Worm (Caenorhabditis elegans) whole organism, L2 larva: ENCODE measurements around the gene crn-5.

Experiments used
- C34F6.9 ChIP-seq: fragments of 150-350 bp; optimal IDR thresholded peaks from 2 replicates; lab custom pipeline; 2014; ENCODE audit warnings: missing biosample characterization, missing genetic modification characterization
- F13H6.1 ChIP-seq: sonication (generic microtip); optimal IDR thresholded peaks from 2 replicates; lab custom pipeline; 2016; ENCODE audit warnings: missing genetic modification characterization, missing compliant biosample characterization
- R02D3.7 ChIP-seq: fragments of 150-350 bp; optimal IDR thresholded peaks from 2 replicates; lab custom pipeline; 2014; ENCODE audit warnings: missing biosample characterization, missing genetic modification characterization
- Y55F3AM.14 ChIP-seq: fragments of 200-800 bp; sonication (Bioruptor generic); optimal IDR thresholded peaks from 2 replicates; lab custom pipeline; 2018; ENCODE audit warnings: mild to moderate bottlenecking, missing genetic modification characterization, missing compliant biosample characterization
- ZK546.5 ChIP-seq: sonication (generic microtip); optimal IDR thresholded peaks from 2 replicates; lab custom pipeline; 2017; ENCODE audit warnings: missing biosample characterization, missing genetic modification characterization
- alr-1 ChIP-seq: fragments of 150-350 bp; optimal IDR thresholded peaks from 2 replicates; lab custom pipeline; 2014; ENCODE audit warnings: missing biosample characterization, missing genetic modification characterization
- aly-2 ChIP-seq: fragments of 150-350 bp; optimal IDR thresholded peaks from 2 replicates; lab custom pipeline; 2014; ENCODE audit warnings: missing biosample characterization, missing genetic modification characterization
- ama-1 ChIP-seq: fragments of 150-350 bp; optimal IDR thresholded peaks from 2 replicates; lab custom pipeline; 2018; ENCODE audit warnings: inconsistent platforms
- blmp-1 ChIP-seq: sonication (generic microtip); optimal IDR thresholded peaks from 2 replicates; lab custom pipeline; 2017; ENCODE audit warnings: missing genetic modification characterization, mild to moderate bottlenecking, missing compliant biosample characterization, antibody characterized with exemption, moderate library complexity; ENCODE audit not compliant: insufficient read depth
- ceh-16 ChIP-seq: fragments of 150-350 bp; optimal IDR thresholded peaks from 2 replicates; lab custom pipeline; 2014; ENCODE audit warnings: missing biosample characterization, missing genetic modification characterization
- ceh-82 ChIP-seq: fragments of 150-350 bp; optimal IDR thresholded peaks from 2 replicates; lab custom pipeline; 2014; ENCODE audit warnings: missing biosample characterization, missing genetic modification characterization
- crh-2 ChIP-seq: sonication (generic microtip); optimal IDR thresholded peaks from 2 replicates; lab custom pipeline; 2017; ENCODE audit warnings: missing biosample characterization, missing genetic modification characterization
- dmd-4 ChIP-seq: sonication (generic microtip); optimal IDR thresholded peaks from 2 replicates; lab custom pipeline; 2017; ENCODE audit warnings: missing biosample characterization, missing genetic modification characterization
- egl-27 ChIP-seq: sonication (generic microtip); optimal IDR thresholded peaks from 3 replicates; lab custom pipeline; 2017; ENCODE audit warnings: missing biosample characterization, missing genetic modification reagents, missing genetic modification characterization
- elt-1 ChIP-seq: fragments of 150-350 bp; optimal IDR thresholded peaks from 2 replicates; lab custom pipeline; 2014; ENCODE audit warnings: missing biosample characterization, missing genetic modification characterization
- elt-3 ChIP-seq: sonication (generic microtip); optimal IDR thresholded peaks from 2 replicates; lab custom pipeline; 2017; ENCODE audit warnings: missing biosample characterization, missing genetic modification characterization
- fos-1 ChIP-seq: fragments of 150-350 bp; optimal IDR thresholded peaks from 2 replicates; lab custom pipeline; 2014; ENCODE audit warnings: missing biosample characterization, missing genetic modification characterization
- gmeb-1 ChIP-seq: fragments of 150-350 bp; optimal IDR thresholded peaks from 2 replicates; lab custom pipeline; 2014; ENCODE audit warnings: missing biosample characterization, missing genetic modification characterization
- lin-11 ChIP-seq: fragments of 150-350 bp; sonication (generic microtip); optimal IDR thresholded peaks from 2 replicates; lab custom pipeline; 2014; ENCODE audit warnings: missing biosample characterization, missing genetic modification characterization, inconsistent platforms, mixed read lengths
- lin-13 ChIP-seq: fragments of 150-350 bp; optimal IDR thresholded peaks from 2 replicates; lab custom pipeline; 2014; ENCODE audit warnings: missing biosample characterization, missing genetic modification reagents, missing genetic modification characterization
- lin-39 ChIP-seq: fragments of 150-350 bp; optimal IDR thresholded peaks from 2 replicates; lab custom pipeline; 2014; ENCODE audit warnings: missing biosample characterization, missing genetic modification reagents, missing genetic modification characterization
- lsy-2 ChIP-seq, 2 experiments: fragments of 150-350 bp in 1 of 2; sonication (generic microtip) in 1 of 2; optimal IDR thresholded peaks; 2 replicates each; lab custom pipeline; 2014 to 2017; ENCODE audit warnings: missing biosample characterization in 2 of 2, missing genetic modification characterization in 2 of 2
- mab-5 ChIP-seq: fragments of 150-350 bp; optimal IDR thresholded peaks from 2 replicates; lab custom pipeline; 2014; ENCODE audit warnings: missing biosample characterization, missing genetic modification characterization
- mbf-1 ChIP-seq: sonication (generic microtip); optimal IDR thresholded peaks from 2 replicates; lab custom pipeline; 2017; ENCODE audit warnings: missing biosample characterization, missing genetic modification characterization
- mdl-1 ChIP-seq, 2 experiments: fragments of 150-350 bp in 1 of 2; sonication (generic microtip) in 1 of 2; optimal IDR thresholded peaks; 2 replicates each; lab custom pipeline; 2017; ENCODE audit warnings: missing biosample characterization in 2 of 2, missing genetic modification characterization in 2 of 2
- nhr-10 ChIP-seq: sonication (generic microtip); optimal IDR thresholded peaks from 2 replicates; lab custom pipeline; 2017; ENCODE audit warnings: missing biosample characterization, missing genetic modification characterization
- nhr-11 ChIP-seq: fragments of 150-350 bp; optimal IDR thresholded peaks from 2 replicates; lab custom pipeline; 2014; ENCODE audit warnings: missing biosample characterization, missing genetic modification characterization
- nhr-12 ChIP-seq: fragments of 150-350 bp; optimal IDR thresholded peaks from 2 replicates; lab custom pipeline; 2014; ENCODE audit warnings: missing biosample characterization, missing genetic modification characterization
- nhr-129 ChIP-seq: fragments of 150-350 bp; optimal IDR thresholded peaks from 2 replicates; lab custom pipeline; 2014; ENCODE audit warnings: missing biosample characterization, missing genetic modification characterization
- nhr-21 ChIP-seq: fragments of 150-350 bp; optimal IDR thresholded peaks from 2 replicates; lab custom pipeline; 2014; ENCODE audit warnings: missing biosample characterization, missing genetic modification characterization
- nhr-23 ChIP-seq: fragments of 150-350 bp; optimal IDR thresholded peaks from 2 replicates; lab custom pipeline; 2014; ENCODE audit warnings: missing biosample characterization, missing genetic modification reagents, missing genetic modification characterization
- nhr-237 ChIP-seq: fragments of 150-350 bp; optimal IDR thresholded peaks from 2 replicates; lab custom pipeline; 2014; ENCODE audit warnings: missing biosample characterization, missing genetic modification characterization
- nhr-25 ChIP-seq: fragments of 150-350 bp; sonication (generic microtip); optimal IDR thresholded peaks from 3 replicates; lab custom pipeline; 2014; ENCODE audit warnings: missing biosample characterization, missing genetic modification characterization
- nhr-6 ChIP-seq: fragments of 150-350 bp; optimal IDR thresholded peaks from 2 replicates; lab custom pipeline; 2014; ENCODE audit warnings: missing biosample characterization, missing genetic modification characterization
- nhr-77 ChIP-seq: fragments of 150-350 bp; optimal IDR thresholded peaks from 2 replicates; lab custom pipeline; 2014; ENCODE audit warnings: missing biosample characterization, missing genetic modification characterization
- peb-1 ChIP-seq: fragments of 150-350 bp; optimal IDR thresholded peaks from 2 replicates; lab custom pipeline; 2014; ENCODE audit warnings: missing biosample characterization, missing genetic modification characterization
- sem-4 ChIP-seq: fragments of 150-350 bp; optimal IDR thresholded peaks from 2 replicates; lab custom pipeline; 2014; ENCODE audit warnings: missing biosample characterization, missing genetic modification reagents, missing genetic modification characterization
- skn-1 ChIP-seq: sonication (generic microtip); optimal IDR thresholded peaks from 2 replicates; lab custom pipeline; 2017; ENCODE audit warnings: missing biosample characterization, missing genetic modification characterization
- sma-3 ChIP-seq: sonication (generic microtip); optimal IDR thresholded peaks from 2 replicates; lab custom pipeline; 2016; ENCODE audit warnings: missing genetic modification reagents, missing genetic modification characterization, missing compliant biosample characterization
- sma-9 ChIP-seq, 2 experiments: fragments of 150-350 bp in 1 of 2; sonication (generic microtip) in 1 of 2; optimal IDR thresholded peaks; 2 replicates each; lab custom pipeline; 2014 to 2016; ENCODE audit warnings: missing genetic modification characterization in 2 of 2, mild to moderate bottlenecking in 1 of 2, missing biosample characterization in 1 of 2, missing compliant biosample characterization in 1 of 2, missing genetic modification reagents in 1 of 2, moderate library complexity in 1 of 2
- snpc-4 ChIP-seq: fragments of 150-350 bp; optimal IDR thresholded peaks from 2 replicates; lab custom pipeline; 2014; ENCODE audit warnings: missing biosample characterization, missing genetic modification characterization
- unc-39 ChIP-seq: fragments of 150-350 bp; optimal IDR thresholded peaks from 2 replicates; lab custom pipeline; 2014; ENCODE audit warnings: missing biosample characterization, missing genetic modification characterization
- unc-55 ChIP-seq: fragments of 150-350 bp; sonication (generic microtip); optimal IDR thresholded peaks from 3 replicates; lab custom pipeline; 2014; ENCODE audit warnings: missing biosample characterization, missing genetic modification reagents, missing genetic modification characterization
- unc-62 ChIP-seq: fragments of 150-350 bp; optimal IDR thresholded peaks from 2 replicates; lab custom pipeline; 2014; ENCODE audit warnings: missing biosample characterization, missing genetic modification reagents, missing genetic modification characterization
- zag-1 ChIP-seq: fragments of 150-350 bp; optimal IDR thresholded peaks from 2 replicates; lab custom pipeline; 2014; ENCODE audit warnings: missing biosample characterization, missing genetic modification characterization
- ztf-1 ChIP-seq: fragments of 200-800 bp; sonication (Bioruptor generic); conservative IDR thresholded peaks from 2 replicates; pipeline ENCODE4 v1.3.6; 2022; ENCODE audit warnings: missing genetic modification characterization, missing compliant biosample characterization
- ztf-11 ChIP-seq: sonication (generic microtip); optimal IDR thresholded peaks from 2 replicates; lab custom pipeline; 2017; ENCODE audit warnings: missing biosample characterization, missing genetic modification characterization
- ztf-4 ChIP-seq: fragments of 150-350 bp; optimal IDR thresholded peaks from 2 replicates; lab custom pipeline; 2014; ENCODE audit warnings: missing biosample characterization, missing genetic modification characterization

Gene crn-5

DNA sequence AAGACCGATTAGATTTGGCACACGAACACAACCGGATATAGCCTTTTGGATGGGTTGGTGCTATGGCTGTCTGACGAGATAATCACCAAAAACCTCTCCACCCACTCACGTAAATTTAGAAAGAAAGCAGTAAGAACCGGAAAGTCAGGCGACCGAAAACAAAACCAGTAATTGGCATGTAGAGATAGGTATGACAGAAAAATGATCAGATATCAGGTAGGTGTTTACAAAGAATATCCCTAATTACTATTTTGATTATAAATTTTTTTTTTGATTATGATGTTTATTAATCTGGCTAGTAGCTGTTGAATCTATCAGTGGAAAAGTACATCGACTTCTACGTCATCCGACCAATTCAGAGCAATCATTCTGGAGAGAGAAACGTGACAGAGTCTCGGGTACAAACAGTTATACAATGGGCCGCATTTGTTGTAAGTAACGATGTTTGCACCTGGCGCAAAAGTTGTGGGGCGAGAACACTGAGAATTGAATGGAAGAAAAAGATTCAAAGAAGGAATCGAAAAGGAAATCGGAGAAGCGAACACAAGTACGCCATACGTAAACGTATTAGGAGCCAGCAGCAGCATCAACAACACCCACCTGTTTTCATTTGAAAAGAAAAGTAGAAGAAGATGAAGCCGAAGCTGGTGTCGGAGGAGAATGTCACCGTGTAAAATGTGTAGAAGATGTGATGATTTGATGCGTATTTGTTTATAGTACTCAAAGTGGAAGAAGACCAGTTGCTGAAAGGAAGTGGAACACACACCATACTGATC, 41.5 kb upstream of the crn-5 start (continued):
- peak; percentile 27 for TF ChIP-seq sma-9 (GFP tag; optimal IDR thresholded peaks at IDR 0.05; lab: Kevin White, UChicago)
- TF ChIP-seq sma-9 (tag; optimal IDR thresholded peaks at IDR 0.05; lab: Kevin White, UChicago) = no peak
- TF ChIP-seq lsy-2 (tag; optimal IDR thresholded peaks at IDR 0.05; lab: Kevin White, UChicago) = peak in 1 of 2 experiments; percentile 32
- TF ChIP-seq ceh-16 (tag; lab: Kevin White, UChicago) = no peak
- no peak for TF ChIP-seq R02D3.7 (tag; lab: Kevin White, UChicago)
- TF ChIP-seq C34F6.9 = no peak

DNA sequence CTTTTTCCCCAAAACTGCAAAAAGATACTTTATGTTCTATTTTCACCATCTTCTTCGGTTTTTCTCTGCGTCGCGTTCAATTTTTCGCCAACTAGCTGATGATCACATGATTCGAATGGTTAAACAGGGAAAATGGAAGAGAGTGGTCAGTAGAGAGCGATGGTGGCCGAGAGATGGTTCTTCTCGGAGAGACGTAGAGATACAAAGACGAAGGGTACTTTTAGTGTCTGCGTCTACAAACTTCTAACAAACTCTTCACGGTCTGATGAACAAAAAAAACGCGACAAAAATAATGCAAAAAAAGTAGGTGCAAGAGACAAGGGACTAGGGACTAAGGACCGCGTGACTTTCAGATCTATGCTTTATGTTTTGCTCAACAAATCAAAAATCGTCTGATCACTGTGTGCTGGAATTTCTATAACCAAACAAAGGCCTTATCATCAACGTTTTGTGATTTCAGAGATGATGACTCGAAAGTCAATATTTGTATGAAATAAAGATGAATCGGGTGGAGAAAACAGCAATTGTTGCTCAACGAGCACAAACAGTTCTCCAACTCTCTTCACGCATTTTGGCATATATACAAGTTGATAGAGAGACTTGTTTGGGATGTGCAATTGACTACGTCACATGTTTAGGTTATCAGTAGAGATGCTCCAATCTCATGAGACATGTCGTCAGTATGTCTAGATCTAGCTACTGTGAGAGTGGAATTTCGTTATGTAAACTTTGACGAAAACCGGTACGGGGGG, 40.4 kb upstream of the crn-5 start:
- no peak for TF ChIP-seq R02D3.7 (tag; lab: Kevin White, UChicago)
- peak; percentile 84 to 92 for TF ChIP-seq mdl-1 (tag; optimal IDR thresholded peaks at IDR 0.05; lab: Kevin White, UChicago)
- TF ChIP-seq F13H6.1 (tag; lab: Kevin White, UChicago) = peak; percentile 95
- peak; percentile 75 to 94 for TF ChIP-seq lsy-2 (tag; optimal IDR thresholded peaks at IDR 0.05; lab: Kevin White, UChicago)
- peak; percentile 88 for TF ChIP-seq egl-27 (tag; lab: Kevin White, UChicago)
- peak; percentile 96 for TF ChIP-seq sem-4 (tag; lab: Kevin White, UChicago)
- TF ChIP-seq ztf-4 = peak; percentile 97
- TF ChIP-seq gmeb-1 (tag; lab: Kevin White, UChicago) = peak; percentile 87
- peak; percentile 53 for TF ChIP-seq skn-1
- TF ChIP-seq zag-1 (tag; lab: Kevin White, UChicago) = peak; percentile 69
- peak; percentile 98 for TF ChIP-seq sma-9 (GFP tag; optimal IDR thresholded peaks at IDR 0.05; lab: Kevin White, UChicago)
- TF ChIP-seq sma-9 (tag; optimal IDR thresholded peaks at IDR 0.05; lab: Kevin White, UChicago) = no peak
- TF ChIP-seq elt-1 (tag; lab: Kevin White, UChicago) = no peak
- no peak for TF ChIP-seq nhr-23 (tag; lab: Kevin White, UChicago)
- TF ChIP-seq ceh-82 (tag; lab: Kevin White, UChicago) = peak; percentile 1
- TF ChIP-seq lin-13 (GFP tag; lab: Kevin White, UChicago) = peak; percentile 84
- peak; percentile 68 for TF ChIP-seq blmp-1 (tag; lab: Kevin White, UChicago)
- TF ChIP-seq ZK546.5 (tag; lab: Kevin White, UChicago) = no peak
- no peak for TF ChIP-seq aly-2 (tag; lab: Kevin White, UChicago)
- peak; percentile 61 for TF ChIP-seq unc-62
- peak; percentile 10 for TF ChIP-seq nhr-10
- no peak for TF ChIP-seq peb-1
- TF ChIP-seq lin-11 = peak; percentile 88
- no peak for TF ChIP-seq mbf-1 (tag; lab: Kevin White, UChicago)
- no peak for TF ChIP-seq unc-39 (tag; lab: Kevin White, UChicago)
- peak; percentile 70 for TF ChIP-seq mab-5 (tag; lab: Kevin White, UChicago)
- peak; percentile 98 for TF ChIP-seq nhr-25
- TF ChIP-seq ztf-1 (GFP tag; lab: Robert Waterston, UW) = no peak
- peak; percentile 92 for TF ChIP-seq ama-1 (lab: Kevin White, UChicago)
- no peak for TF ChIP-seq nhr-11 (tag; lab: Kevin White, UChicago)
- TF ChIP-seq Y55F3AM.14 (GFP tag; lab: Kevin White, UChicago) = peak; percentile 78
- TF ChIP-seq C34F6.9 = peak; percentile 98
- peak; percentile 19 for TF ChIP-seq nhr-77
- TF ChIP-seq ztf-11 = no peak
- no peak for TF ChIP-seq elt-3 (tag; lab: Kevin White, UChicago)
- no peak for TF ChIP-seq alr-1 (tag; lab: Kevin White, UChicago)
- TF ChIP-seq sma-3 (GFP tag; lab: Kevin White, UChicago) = peak; percentile 97
- TF ChIP-seq snpc-4 (tag; lab: Kevin White, UChicago) = peak; percentile 61
- TF ChIP-seq nhr-129 = peak; percentile 97
- TF ChIP-seq crh-2 = peak; percentile 98
- TF ChIP-seq nhr-6 (tag; lab: Kevin White, UChicago) = peak; percentile 96
- TF ChIP-seq nhr-237 (tag; lab: Kevin White, UChicago) = no peak
- TF ChIP-seq nhr-12 (tag; lab: Kevin White, UChicago) = peak; percentile 41
- TF ChIP-seq unc-55 (GFP tag; lab: Kevin White, UChicago) = peak; percentile 93
- TF ChIP-seq lin-39 = no peak
- peak; percentile 97 for TF ChIP-seq nhr-21 (tag; lab: Kevin White, UChicago)
- peak; percentile 88 for TF ChIP-seq fos-1
- peak; percentile 83 for TF ChIP-seq ceh-16 (tag; lab: Kevin White, UChicago)
- TF ChIP-seq dmd-4 (tag; lab: Kevin White, UChicago) = no peak
- TF ChIP-seq, all 48 proteins: peak for 32
